Fruit fly (Drosophila melanogaster): ENCODE results near the gene Coq3.

Coq3 gene

dm6 chr2L:21158554-21158953 is at the start of gene Coq3, which contains the start of gene Pld3:
Coq3 (minus strand) TSS chr2L:21158611.
Pld3 (plus strand) TSS chr2L:21158847.
- TF ChIP-seq CG8478 (optimal IDR thresholded peaks at IDR 0.05) (no peak), CTCF (optimal IDR thresholded peaks at IDR 0.05) (no peak)

DNA sequence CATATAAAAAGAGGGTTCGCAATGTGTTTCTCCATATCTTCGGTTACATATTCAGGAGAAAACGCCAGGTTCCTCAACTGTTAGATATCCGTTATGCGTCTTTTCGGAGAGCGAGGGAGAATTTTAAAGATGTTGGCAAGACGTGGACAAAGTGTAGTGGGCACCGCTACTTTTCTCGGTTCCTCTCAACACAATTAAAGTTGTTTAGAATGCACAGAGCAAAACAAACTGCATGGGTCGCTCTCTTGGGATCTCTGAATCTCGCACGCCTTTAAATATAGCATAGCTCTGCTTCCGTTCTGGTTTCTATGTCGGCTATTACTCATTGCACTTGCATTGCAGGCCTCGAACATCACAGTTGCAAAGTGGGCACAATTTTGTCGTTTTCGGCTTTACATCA is 47.8 kb upstream of the Coq3 start, which contains the start of gene clumsy:
clumsy (plus strand) TSS at position 301 of the 400 bp plus-strand sequence.
- no peak for TF ChIP-seq CG8478 (optimal IDR thresholded peaks at IDR 0.05)
- no peak for TF ChIP-seq CTCF (optimal IDR thresholded peaks at IDR 0.05)

DNA sequence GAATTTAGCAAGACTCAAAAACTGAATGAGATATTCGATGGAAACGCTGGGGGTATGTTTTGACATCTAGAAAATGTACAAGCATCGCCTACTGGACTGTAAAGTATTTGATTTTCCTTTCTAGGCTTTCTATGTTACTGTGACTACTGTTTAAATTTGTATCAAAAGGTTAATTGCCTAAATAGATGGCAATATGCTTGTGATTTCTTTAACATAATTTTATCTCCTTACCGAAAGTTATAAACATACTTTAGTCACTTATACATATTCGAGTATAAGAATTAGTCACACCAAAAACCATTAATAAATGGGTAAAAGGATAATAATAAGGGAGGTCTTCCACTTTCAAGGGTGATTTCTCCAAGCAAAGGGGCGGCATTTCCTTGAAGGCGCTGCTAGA is 44.3 kb upstream of the Coq3 start, which contains the start of gene CG31988:
CG31988 (minus strand) TSS at position 101 of the 400 bp plus-strand sequence.
- no peak for TF ChIP-seq CG8478 (optimal IDR thresholded peaks at IDR 0.05)

dm6 chr2L:21200275-21200674 is 41.9 kb upstream of the Coq3 start, which contains the start of gene CG31624:
CG31624 (minus strand) TSS chr2L:21200375.
- TF ChIP-seq CTCF (optimal IDR thresholded peaks at IDR 0.05): no peak
- TF ChIP-seq CG8478 (optimal IDR thresholded peaks at IDR 0.05): no peak

DNA sequence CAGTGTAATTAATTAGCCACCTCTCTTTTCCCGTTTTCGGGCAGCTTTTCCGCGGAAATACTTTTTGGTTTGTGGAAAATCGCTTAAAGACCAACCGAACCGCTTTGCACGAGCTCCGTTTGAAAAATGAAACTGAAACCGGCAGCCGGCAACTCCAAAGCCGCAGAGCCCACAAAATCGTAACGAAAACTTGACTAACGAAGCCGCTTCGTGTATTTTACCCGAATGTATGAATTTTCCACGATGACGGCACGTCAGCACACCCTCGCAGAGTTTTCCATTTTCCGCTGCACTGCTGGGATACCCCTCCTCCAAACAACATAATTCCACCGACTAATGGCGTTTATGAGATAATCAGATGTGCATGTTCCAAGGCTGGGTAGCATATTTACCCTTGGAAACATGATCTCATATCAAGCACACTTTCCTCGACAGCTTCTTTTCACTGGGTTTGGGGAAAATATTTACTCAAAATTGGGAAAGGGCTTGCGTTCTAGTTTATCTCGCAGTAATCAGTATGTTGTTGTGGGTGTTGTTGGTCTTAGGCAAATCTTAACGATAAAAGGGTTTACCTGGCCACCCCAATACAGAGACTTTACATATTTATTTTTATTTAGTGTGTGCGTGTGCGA is 40.3 kb upstream of the Coq3 start, which contains the start of gene Ret:
Ret (minus strand) TSS at position 130 of the 632 bp plus-strand sequence.
- TF ChIP-seq CTCF (optimal IDR thresholded peaks at IDR 0.05) (no peak), CG8478 (optimal IDR thresholded peaks at IDR 0.05) (no peak)

DNA sequence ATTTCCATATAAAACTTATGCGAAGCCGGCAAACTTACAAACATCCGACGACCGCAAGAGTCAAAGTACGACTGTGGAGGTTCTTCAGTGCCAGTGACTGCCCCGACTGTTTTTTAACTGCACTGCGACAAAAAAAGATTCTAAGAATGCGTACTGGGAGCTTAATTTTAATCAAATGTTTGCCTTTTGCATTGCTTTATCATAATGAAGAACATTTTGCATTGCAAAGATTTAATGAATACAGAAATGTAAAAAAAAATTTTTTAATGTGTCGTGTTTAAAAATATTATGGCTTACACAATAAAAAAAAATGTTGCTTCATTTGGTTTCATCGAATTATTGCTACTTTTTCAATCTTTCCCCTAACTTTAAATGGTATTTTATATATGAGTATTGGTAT is 38.8 kb upstream of the Coq3 start:
- TF ChIP-seq CG8478 (optimal IDR thresholded peaks at IDR 0.05): no peak
- TF ChIP-seq CTCF (optimal IDR thresholded peaks at IDR 0.05): no peak

dm6 chr2L:21196511-21196910 is 38.1 kb upstream of the Coq3 start:
- TF ChIP-seq CTCF (optimal IDR thresholded peaks at IDR 0.05): no peak
- no peak for TF ChIP-seq CG8478 (optimal IDR thresholded peaks at IDR 0.05)

DNA sequence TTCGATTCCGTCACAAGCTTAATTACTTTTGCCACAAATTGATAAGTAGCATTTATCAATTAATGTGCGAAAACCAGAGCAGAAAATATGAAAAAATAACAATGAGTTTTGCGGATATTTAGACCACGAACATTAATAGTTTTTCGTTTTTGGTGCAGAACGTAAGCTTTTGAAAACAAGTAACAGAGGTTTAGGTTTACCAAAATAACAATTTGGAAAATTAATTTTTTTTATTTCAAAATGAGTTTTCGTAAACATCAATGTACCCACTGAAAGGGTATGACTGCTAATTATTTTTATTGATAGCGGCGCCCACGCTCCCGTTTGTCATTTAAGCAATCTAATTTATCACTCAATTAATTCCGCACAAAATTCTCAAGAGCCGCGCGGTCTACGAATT is 36.9 kb upstream of the Coq3 start:
- TF ChIP-seq CG8478 (optimal IDR thresholded peaks at IDR 0.05) (no peak), CTCF (optimal IDR thresholded peaks at IDR 0.05) (no peak)

DNA sequence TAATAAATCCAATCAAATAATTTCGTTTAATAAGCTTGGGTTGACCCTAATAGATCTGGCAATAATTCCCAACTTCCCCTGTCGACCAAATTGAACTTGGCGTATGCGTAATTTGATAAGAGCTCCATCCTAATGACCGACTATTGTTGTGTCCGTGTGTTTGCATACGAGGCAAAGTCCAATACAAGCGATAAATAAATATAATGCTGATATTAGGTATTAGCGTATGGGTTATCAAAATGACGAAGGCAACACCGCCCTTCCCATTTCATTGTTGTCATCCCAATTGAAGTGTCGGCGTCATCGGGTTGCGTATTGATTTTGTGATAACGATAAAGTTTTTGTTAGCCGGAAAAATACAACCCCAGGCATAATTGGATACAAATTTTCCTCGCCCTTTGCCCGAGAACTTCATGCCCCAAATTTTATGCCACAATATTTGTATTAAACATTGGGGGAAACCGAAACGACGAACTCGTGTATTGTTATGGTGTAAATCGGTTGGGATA is 30.9 kb upstream of the Coq3 start:
- TF ChIP-seq CG8478 (optimal IDR thresholded peaks at IDR 0.05) (no peak), CTCF (optimal IDR thresholded peaks at IDR 0.05) (no peak)

- TF ChIP-seq CG8478 (optimal IDR thresholded peaks at IDR 0.05): no peak
- TF ChIP-seq CTCF (optimal IDR thresholded peaks at IDR 0.05): no peak
Observed at dm6 chr2L:21187753-21188152, 29.3 kb upstream of the Coq3 start.

DNA sequence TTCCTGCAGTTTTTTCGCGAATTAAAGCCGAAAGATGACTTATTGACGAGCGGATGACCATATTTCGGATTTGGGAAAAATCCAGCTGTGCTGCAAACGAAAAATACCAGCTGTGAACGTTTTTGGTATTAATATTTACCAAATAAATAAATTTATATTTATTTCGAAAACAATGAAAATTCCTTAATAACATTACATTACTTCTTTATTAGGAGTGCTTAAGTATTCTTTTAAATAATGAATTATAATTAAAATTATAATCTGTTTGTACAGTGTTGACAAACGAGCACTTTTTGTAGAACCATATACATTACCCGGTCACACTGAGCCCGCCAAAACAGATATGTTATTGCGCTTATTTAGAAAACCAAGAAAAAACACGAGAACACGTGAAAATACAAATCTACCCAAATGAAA is 21.2 kb upstream of the Coq3 start, which contains the start of the genes bur and Mcm10:
bur (minus strand) TSS at position 69 of the 417 bp plus-strand sequence.
Mcm10 (plus strand) TSS at position 319 of the 417 bp plus-strand sequence.
- TF ChIP-seq CTCF (optimal IDR thresholded peaks at IDR 0.05) (no peak), CG8478 (optimal IDR thresholded peaks at IDR 0.05) (no peak)

dm6 chr2L:21179217-21179520 is 20.8 kb upstream of the Coq3 start:
- TF ChIP-seq CG8478 (optimal IDR thresholded peaks at IDR 0.05): no peak
- TF ChIP-seq CTCF (optimal IDR thresholded peaks at IDR 0.05): no peak

- TF ChIP-seq CG8478 (optimal IDR thresholded peaks at IDR 0.05) (no peak), CTCF (optimal IDR thresholded peaks at IDR 0.05) (no peak)
Observed at dm6 chr2L:21178436-21179216, 20.2 kb upstream of the Coq3 start.

DNA sequence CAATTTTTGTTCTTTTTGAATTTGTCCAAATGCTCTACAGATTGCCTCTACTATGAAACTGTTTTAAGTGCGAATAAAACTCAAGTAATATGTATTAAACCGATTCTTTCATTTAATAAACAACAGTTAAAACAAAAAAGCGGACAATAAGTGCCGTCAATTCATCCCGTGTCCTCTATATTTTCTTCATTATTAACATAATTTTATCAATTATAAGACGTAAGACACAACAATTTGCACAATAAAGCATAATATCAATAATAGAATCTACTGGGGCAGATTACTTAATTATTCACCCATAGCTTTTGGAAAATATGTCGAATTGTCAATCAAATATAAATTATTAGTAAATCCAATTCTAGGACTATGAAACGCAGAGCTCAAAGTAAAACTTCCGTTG is 14.5 kb upstream of the Coq3 start, which contains the start of gene CG31627:
CG31627 (plus strand) TSS at position 301 of the 400 bp plus-strand sequence.
- TF ChIP-seq CG8478 (optimal IDR thresholded peaks at IDR 0.05) (no peak), CTCF (optimal IDR thresholded peaks at IDR 0.05) (no peak)

DNA sequence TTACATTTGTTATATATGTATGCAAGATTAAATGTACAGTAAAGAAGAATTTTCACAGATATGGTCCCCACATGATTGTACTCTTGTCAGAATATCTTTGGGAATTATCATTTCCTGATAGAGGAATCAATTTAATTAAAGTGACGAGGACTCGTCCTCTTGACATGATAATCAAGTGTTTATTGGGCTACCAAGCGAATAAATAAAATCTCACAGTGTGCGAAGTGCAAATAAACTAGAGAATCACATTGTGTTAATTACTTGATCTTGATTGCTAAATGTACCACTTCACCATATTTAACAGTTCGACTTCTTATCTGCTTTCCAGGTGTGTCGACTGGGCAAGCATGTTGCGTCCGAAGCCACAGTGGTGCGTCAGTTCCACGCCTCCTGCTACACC is 11.5 kb upstream of the Coq3 start:
- no peak for TF ChIP-seq CTCF (optimal IDR thresholded peaks at IDR 0.05)
- no peak for TF ChIP-seq CG8478 (optimal IDR thresholded peaks at IDR 0.05)

Data from S2 (cell line).